Fruit fly (Drosophila melanogaster): ENCODE measurements around the gene RluA-1.

dm6 chr2L:10422643-10423606 is 51.2 kb downstream of the RluA-1 start, which contains the start of the genes pie and Wdfy2:
- TF ChIP-seq ey (GFP tag; optimal IDR thresholded peaks at IDR 0.05) = no peak
- TF ChIP-seq usp (GFP tag; optimal IDR thresholded peaks at IDR 0.05) = no peak
- no peak for TF ChIP-seq sage (GFP tag; optimal IDR thresholded peaks at IDR 0.05)
- TF ChIP-seq woc (GFP tag; optimal IDR thresholded peaks at IDR 0.05) = peak; percentile 41
- TF ChIP-seq lola (GFP tag; optimal IDR thresholded peaks at IDR 0.05) = peak; percentile 79
- peak; percentile 83 for TF ChIP-seq Hr78 (GFP tag; optimal IDR thresholded peaks at IDR 0.05)
- no peak for TF ChIP-seq CrebA (GFP tag; optimal IDR thresholded peaks at IDR 0.05; ENCODE audit: borderline replicate concordance)
- no peak for TF ChIP-seq Hnf4 (GFP tag; optimal IDR thresholded peaks at IDR 0.05)

Data from whole organism, wandering third instar larva.